Worm (Caenorhabditis elegans): Measurements from ENCODE around the gene chil-4.

ce11 chrII:9826946-9827345 lies 28.6 kb downstream of the chil-4 start:
- TF ChIP-seq nhr-12 (tag; optimal IDR thresholded peaks at IDR 0.05) (no peak), eor-1 (tag; optimal IDR thresholded peaks at IDR 0.05) (no peak), aly-2 (tag; optimal IDR thresholded peaks at IDR 0.05) (no peak), mdl-1 (tag; optimal IDR thresholded peaks at IDR 0.05) (no peak), ama-1 (optimal IDR thresholded peaks at IDR 0.05) (no peak), nhr-28 (tag; optimal IDR thresholded peaks at IDR 0.05) (no peak), unc-62 (GFP tag; optimal IDR thresholded peaks at IDR 0.05) (no peak), fkh-10 (GFP tag; optimal IDR thresholded peaks at IDR 0.05) (no peak), elt-3 (tag; optimal IDR thresholded peaks at IDR 0.05) (no peak), nhr-237 (tag; optimal IDR thresholded peaks at IDR 0.05) (no peak), ztf-11 (tag; optimal IDR thresholded peaks at IDR 0.05) (no peak), elt-2 (tag; optimal IDR thresholded peaks at IDR 0.05) (no peak), snpc-4 (tag; optimal IDR thresholded peaks at IDR 0.05) (no peak)

Data from whole organism, L3 larva.